Worm (Caenorhabditis elegans): ENCODE data around the gene F58B4.2.

The F58B4.2 gene

ce11 chrV:10909071-10909470, 9.2 kb downstream of the F58B4.2 start, which contains the start of gene zzz-1:
Gene zzz-1 (minus strand): TSS chrV:10909171.
- no peak for TF ChIP-seq unc-62 (GFP tag; optimal IDR thresholded peaks at IDR 0.05)

- TF ChIP-seq unc-62 (GFP tag; optimal IDR thresholded peaks at IDR 0.05): no peak
Measured at ce11 chrV:10904795-10905194, 13.5 kb downstream of the F58B4.2 start.

- no peak for TF ChIP-seq unc-62 (GFP tag; optimal IDR thresholded peaks at IDR 0.05)
Measured at ce11 chrV:10903748-10904147, 14.5 kb downstream of the F58B4.2 start, which contains the start of gene F32D8.15. Gene F32D8.15 (plus strand): TSS chrV:10904048.

- TF ChIP-seq unc-62 (GFP tag; optimal IDR thresholded peaks at IDR 0.05): no peak
Measured at ce11 chrV:10902682-10903081, 15.6 kb downstream of the F58B4.2 start, which contains the start of gene F32D8.8. Gene F32D8.8 (minus strand): TSS chrV:10902782.

DNA sequence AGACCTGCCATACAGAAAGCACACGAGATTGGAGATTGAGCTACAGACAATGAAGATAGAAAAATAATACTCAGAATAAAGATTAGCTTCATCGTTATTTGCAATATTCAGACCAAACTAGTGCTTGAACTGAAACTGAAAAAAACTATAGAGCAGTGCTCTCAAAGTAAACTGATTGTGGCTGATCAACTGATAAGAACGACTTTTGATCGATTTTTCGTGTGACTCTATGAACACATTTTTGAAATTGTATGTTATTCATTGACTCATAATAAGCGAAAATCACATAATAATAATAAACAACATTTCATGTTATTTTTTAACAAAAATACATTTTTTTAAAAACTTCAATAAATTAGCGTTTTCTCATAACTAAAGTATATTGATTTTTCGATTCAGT, 17.1 kb downstream of the F58B4.2 start, which contains the start of gene spp-16:
Gene spp-16 (minus strand): TSS at position 179 of the 400 bp plus-strand sequence.
- no peak for TF ChIP-seq unc-62 (GFP tag; optimal IDR thresholded peaks at IDR 0.05)

ce11 chrV:10898629-10899028, 19.6 kb downstream of the F58B4.2 start:
- TF ChIP-seq unc-62 (GFP tag; optimal IDR thresholded peaks at IDR 0.05): no peak

- TF ChIP-seq unc-62 (GFP tag; optimal IDR thresholded peaks at IDR 0.05): no peak
Measured at ce11 chrV:10898107-10898506, 20.2 kb downstream of the F58B4.2 start, which contains the start of gene F32D8.7. Gene F32D8.7 (plus strand): TSS chrV:10898435.

- TF ChIP-seq unc-62 (GFP tag; optimal IDR thresholded peaks at IDR 0.05): no peak
Measured at ce11 chrV:10897172-10897571, 21.1 kb downstream of the F58B4.2 start.

DNA sequence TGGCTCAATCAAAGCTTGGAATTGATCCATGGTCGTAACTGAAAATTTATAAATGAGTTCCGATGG, 21.3 kb downstream of the F58B4.2 start, which contains the start of gene sec-61.G:
Gene sec-61.G (minus strand): TSS at position 38 of the 66 bp plus-strand sequence.
- no peak for TF ChIP-seq unc-62 (GFP tag; optimal IDR thresholded peaks at IDR 0.05)

- TF ChIP-seq unc-62 (GFP tag; optimal IDR thresholded peaks at IDR 0.05): no peak
Measured at ce11 chrV:10896706-10897105, 21.6 kb downstream of the F58B4.2 start.

DNA sequence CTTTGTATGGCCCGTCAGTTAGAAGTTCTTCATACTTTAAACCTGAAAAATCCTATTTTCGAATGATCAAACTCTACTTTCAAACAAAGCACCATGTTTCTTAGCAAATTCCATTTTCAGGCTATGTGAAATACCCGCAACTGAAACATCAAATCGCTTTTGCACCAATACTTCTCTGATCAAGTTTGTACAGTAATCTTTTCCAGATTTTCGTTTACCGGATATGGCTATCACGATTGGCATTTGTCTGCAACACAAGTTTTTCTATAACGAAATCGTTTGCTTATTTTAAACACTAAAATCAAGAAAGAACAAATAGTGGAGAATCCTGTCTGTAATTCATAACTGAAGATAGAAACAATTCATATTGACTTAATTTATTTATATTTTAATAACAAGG, 22.0 kb downstream of the F58B4.2 start, which contains the start of gene F32D8.13:
Gene F32D8.13 (minus strand): TSS at position 249 of the 400 bp plus-strand sequence.
- no peak for TF ChIP-seq unc-62 (GFP tag; optimal IDR thresholded peaks at IDR 0.05)

DNA sequence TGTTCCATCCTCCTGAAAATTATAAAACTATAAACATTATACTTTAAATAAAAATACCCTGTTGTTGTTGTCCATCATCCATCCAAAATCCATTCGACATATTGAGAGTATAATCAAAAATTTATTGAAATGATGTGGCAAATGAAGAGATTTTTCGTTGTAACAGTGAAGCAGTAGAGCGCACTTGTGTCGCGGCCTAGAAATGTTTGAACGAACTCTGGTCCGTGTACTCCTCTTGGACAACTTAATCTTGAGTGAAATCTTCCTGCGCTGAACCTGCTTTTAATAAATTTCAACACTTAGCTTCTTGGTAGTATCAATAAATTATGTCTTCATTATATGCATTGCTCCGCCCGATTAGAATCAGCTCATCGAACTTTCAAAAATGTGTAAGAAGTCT, 23.7 kb downstream of the F58B4.2 start, which contains the start of the genes F32D8.14 and F32D8.5:
Gene F32D8.14 (minus strand): TSS at position 188 of the 400 bp plus-strand sequence.
Gene F32D8.5 (plus strand): TSS at position 200 of the 400 bp plus-strand sequence.
- TF ChIP-seq unc-62 (GFP tag; optimal IDR thresholded peaks at IDR 0.05): no peak

ce11 chrV:10893510-10894128, 24.7 kb downstream of the F58B4.2 start, which contains the start of gene F32D8.4:
Gene F32D8.4 (minus strand): TSS chrV:10893560.
- TF ChIP-seq unc-62 (GFP tag; optimal IDR thresholded peaks at IDR 0.05): no peak

DNA sequence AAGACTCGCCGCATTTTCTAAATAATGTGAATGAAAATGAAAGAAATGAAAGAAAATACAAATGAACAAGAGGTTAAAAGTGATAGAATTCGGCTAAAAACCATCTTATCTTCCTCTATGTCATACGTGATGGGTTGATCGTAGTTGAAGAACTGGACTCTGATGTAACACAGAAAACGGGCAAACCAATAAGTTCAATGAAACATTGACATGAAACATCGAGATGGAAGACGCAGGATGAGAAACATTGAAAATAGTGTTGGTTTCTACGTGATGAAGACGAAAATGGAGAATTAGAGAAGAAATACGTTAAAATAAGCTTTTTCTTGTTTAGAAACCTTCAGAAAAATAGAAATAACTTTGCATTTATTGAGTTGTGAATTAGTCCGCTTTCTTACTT, 27.3 kb downstream of the F58B4.2 start, which contains the start of gene F32D8.12:
Gene F32D8.12 (minus strand): TSS at position 48 of the 400 bp plus-strand sequence.
- no peak for TF ChIP-seq unc-62 (GFP tag; optimal IDR thresholded peaks at IDR 0.05)

DNA sequence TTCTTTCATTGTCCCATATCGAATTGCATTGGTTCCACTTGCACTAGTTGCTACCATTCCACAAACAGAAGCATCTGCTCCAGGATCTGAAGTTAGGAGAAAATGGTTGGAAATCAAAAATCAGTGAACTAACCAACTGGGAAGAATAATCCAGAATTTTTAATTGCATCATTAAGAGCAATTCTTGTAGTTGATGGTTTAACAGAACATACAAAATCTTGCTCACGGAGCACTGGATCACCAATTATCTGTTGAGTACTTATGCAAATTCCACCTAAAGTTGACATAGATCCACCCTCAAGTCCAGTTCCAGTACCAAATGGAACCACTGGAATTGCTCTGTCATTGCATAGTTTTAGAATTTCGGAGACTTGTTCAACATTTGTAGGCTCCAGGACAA, 28.5 kb downstream of the F58B4.2 start:
- no peak for TF ChIP-seq unc-62 (GFP tag; optimal IDR thresholded peaks at IDR 0.05)

ce11 chrV:10889036-10889435, 29.2 kb downstream of the F58B4.2 start, which contains the start of gene F32D8.11:
Gene F32D8.11 (minus strand): TSS chrV:10889136.
- TF ChIP-seq unc-62 (GFP tag; optimal IDR thresholded peaks at IDR 0.05): no peak

DNA sequence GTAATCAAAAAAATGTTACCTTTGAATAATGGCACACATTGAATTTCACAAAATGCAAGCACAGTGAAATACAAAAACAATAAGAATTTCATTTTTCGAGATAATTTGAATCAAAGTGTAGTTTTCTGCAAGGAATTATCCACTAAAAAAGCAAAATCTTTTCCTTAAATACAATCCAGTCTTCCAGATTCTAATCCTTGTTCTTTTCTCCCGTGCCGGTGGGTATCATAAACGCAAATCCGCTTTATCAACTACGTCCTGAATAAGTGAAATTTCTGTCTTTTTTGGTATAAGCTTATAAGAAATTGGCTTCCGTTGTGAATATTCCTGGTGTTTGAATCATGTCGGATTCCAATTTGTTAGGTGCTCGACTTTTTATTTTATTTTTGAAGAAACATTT, 30.1 kb downstream of the F58B4.2 start:
- no peak for TF ChIP-seq unc-62 (GFP tag; optimal IDR thresholded peaks at IDR 0.05)

- no peak for TF ChIP-seq unc-62 (GFP tag; optimal IDR thresholded peaks at IDR 0.05)
Measured at ce11 chrV:10887564-10887963, 30.7 kb downstream of the F58B4.2 start.
